Worm (Caenorhabditis elegans) whole organism, midembryonic: ENCODE measurements around the gene ZC455.1.

Experiments used
- T22C8.4 ChIP-seq: fragments of 200-800 bp; sonication (Bioruptor generic); IDR thresholded peaks from 2 replicates; pipeline ENCODE4 v1.3.6; 2022; ENCODE audit warnings: missing genetic modification characterization, missing compliant biosample characterization
- cog-1 ChIP-seq: sonication (generic microtip); optimal IDR thresholded peaks from 2 replicates; lab custom pipeline; 2016; ENCODE audit warnings: missing genetic modification characterization, missing compliant biosample characterization
- med-1 ChIP-seq: sonication (generic microtip); optimal IDR thresholded peaks from 2 replicates; lab custom pipeline; 2017; ENCODE audit warnings: missing genetic modification characterization, mild to moderate bottlenecking, missing compliant biosample characterization, antibody characterized with exemption, missing genetic modification reagents; ENCODE audit not compliant: insufficient read depth
- ref-1 ChIP-seq: fragments of 200-800 bp; sonication (Bioruptor generic); conservative IDR thresholded peaks from 2 replicates; pipeline ENCODE4 v1.3.6; 2022; ENCODE audit warnings: missing genetic modification reagents, missing genetic modification characterization, missing compliant biosample characterization
- tab-1 ChIP-seq: fragments of 200-800 bp; sonication (Bioruptor generic); IDR thresholded peaks from 2 replicates; pipeline ENCODE4 v1.3.6; 2022; ENCODE audit warnings: missing genetic modification characterization, missing compliant biosample characterization
- ztf-23 ChIP-seq: fragments of 200-800 bp; sonication (Bioruptor generic); IDR thresholded peaks from 2 replicates; pipeline ENCODE4 v1.3.6; 2022; ENCODE audit warnings: missing genetic modification reagents, missing genetic modification characterization, missing compliant biosample characterization
- ztf-29 ChIP-seq: fragments of 200-800 bp; sonication (Bioruptor generic); IDR thresholded peaks from 2 replicates; pipeline ENCODE4 v1.3.6; 2022; ENCODE audit warnings: missing genetic modification reagents, missing genetic modification characterization, missing compliant biosample characterization

DNA sequence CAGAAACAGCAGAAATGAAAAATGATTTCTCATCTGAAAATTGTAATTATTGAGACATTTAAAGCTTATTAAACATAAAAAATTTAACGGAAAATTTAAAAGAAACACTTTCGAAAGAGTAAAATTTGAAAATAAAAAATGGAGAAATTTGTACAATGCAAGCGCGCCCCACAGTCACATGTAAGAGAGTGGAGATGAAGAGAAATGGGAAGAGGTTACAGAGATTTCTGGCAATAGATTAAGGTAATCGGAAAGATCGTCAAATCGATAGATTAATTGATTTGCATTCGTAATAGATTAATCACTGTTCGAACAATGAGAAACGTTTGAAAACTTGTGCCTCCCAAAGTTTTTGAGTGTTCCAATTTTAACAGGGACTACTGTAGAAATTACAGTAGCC lies 25.9 kb upstream of the ZC455.1 start, which contains the start of gene C15C8.4:
- no peak for TF ChIP-seq ref-1 (GFP tag; lab: Robert Waterston, UW)
- no peak for TF ChIP-seq T22C8.4
- TF ChIP-seq med-1, result no peak
- no peak for TF ChIP-seq ztf-23
- no peak for TF ChIP-seq tab-1 (GFP tag; lab: Robert Waterston, UW)
- no peak for TF ChIP-seq cog-1
- no peak for TF ChIP-seq ztf-29 (GFP tag; lab: Robert Waterston, UW)
